Worm (Caenorhabditis elegans) whole organism, midembryonic: Measurements from ENCODE around the gene arl-5.

Experiments
- T22C8.4 ChIP-seq: fragments of 200-800 bp; sonication (Bioruptor generic); IDR thresholded peaks from 2 replicates; pipeline ENCODE4 v1.3.6; 2022; ENCODE audit warnings: missing genetic modification characterization, missing compliant biosample characterization
- cog-1 ChIP-seq: sonication (generic microtip); optimal IDR thresholded peaks from 2 replicates; lab custom pipeline; 2016; ENCODE audit warnings: missing genetic modification characterization, missing compliant biosample characterization
- flt-1 ChIP-seq: fragments of 200-800 bp; sonication (Bioruptor generic); IDR thresholded peaks from 2 replicates; pipeline ENCODE4 v1.3.6; 2022; ENCODE audit warnings: missing genetic modification characterization, missing compliant biosample characterization
- klf-2 ChIP-seq: fragments of 200-800 bp; sonication (Bioruptor generic); conservative IDR thresholded peaks from 2 replicates; pipeline ENCODE4 v1.3.6; 2022; ENCODE audit warnings: missing genetic modification reagents, missing genetic modification characterization, missing compliant biosample characterization
- med-1 ChIP-seq: sonication (generic microtip); optimal IDR thresholded peaks from 2 replicates; lab custom pipeline; 2017; ENCODE audit warnings: missing genetic modification characterization, mild to moderate bottlenecking, missing compliant biosample characterization, antibody characterized with exemption, missing genetic modification reagents; ENCODE audit not compliant: insufficient read depth
- ref-1 ChIP-seq: fragments of 200-800 bp; sonication (Bioruptor generic); conservative IDR thresholded peaks from 2 replicates; pipeline ENCODE4 v1.3.6; 2022; ENCODE audit warnings: missing genetic modification reagents, missing genetic modification characterization, missing compliant biosample characterization
- tab-1 ChIP-seq: fragments of 200-800 bp; sonication (Bioruptor generic); IDR thresholded peaks from 2 replicates; pipeline ENCODE4 v1.3.6; 2022; ENCODE audit warnings: missing genetic modification characterization, missing compliant biosample characterization
- ztf-23 ChIP-seq: fragments of 200-800 bp; sonication (Bioruptor generic); IDR thresholded peaks from 2 replicates; pipeline ENCODE4 v1.3.6; 2022; ENCODE audit warnings: missing genetic modification reagents, missing genetic modification characterization, missing compliant biosample characterization
- ztf-29 ChIP-seq: fragments of 200-800 bp; sonication (Bioruptor generic); IDR thresholded peaks from 2 replicates; pipeline ENCODE4 v1.3.6; 2022; ENCODE audit warnings: missing genetic modification reagents, missing genetic modification characterization, missing compliant biosample characterization

Gene arl-5

DNA sequence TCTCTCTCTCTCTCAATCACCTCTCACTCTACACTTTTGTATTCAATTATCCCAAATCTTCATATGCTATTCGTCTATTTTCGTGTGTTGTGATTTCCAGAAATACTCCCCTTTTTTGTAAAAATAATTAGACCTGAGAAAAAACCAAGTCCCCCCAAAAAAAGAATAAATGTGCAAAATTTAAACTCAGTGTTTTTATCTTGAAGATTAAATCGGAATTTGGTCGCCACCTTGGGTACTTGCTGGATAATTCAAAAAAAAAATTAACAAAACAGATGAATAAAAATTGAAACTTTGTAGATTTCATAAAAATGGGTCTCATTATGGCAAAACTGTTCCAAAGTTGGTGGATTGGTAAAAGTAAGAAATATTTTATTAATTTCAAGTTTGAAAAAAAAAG lies at the start of gene arl-5:
Gene arl-5, plus strand, starts transcription at position 301 of the 400 bp plus-strand sequence.
- TF ChIP-seq ztf-29 (GFP tag; lab: Robert Waterston, UW) (no peak), ztf-23 (no peak), ref-1 (no peak), med-1 (GFP tag; lab: Kevin White, UChicago) (no peak), klf-2 (no peak), T22C8.4 (GFP tag; lab: Robert Waterston, UW) (no peak), tab-1 (GFP tag; lab: Robert Waterston, UW) (no peak), cog-1 (tag; lab: Kevin White, UChicago) (no peak), flt-1 (no peak)

DNA sequence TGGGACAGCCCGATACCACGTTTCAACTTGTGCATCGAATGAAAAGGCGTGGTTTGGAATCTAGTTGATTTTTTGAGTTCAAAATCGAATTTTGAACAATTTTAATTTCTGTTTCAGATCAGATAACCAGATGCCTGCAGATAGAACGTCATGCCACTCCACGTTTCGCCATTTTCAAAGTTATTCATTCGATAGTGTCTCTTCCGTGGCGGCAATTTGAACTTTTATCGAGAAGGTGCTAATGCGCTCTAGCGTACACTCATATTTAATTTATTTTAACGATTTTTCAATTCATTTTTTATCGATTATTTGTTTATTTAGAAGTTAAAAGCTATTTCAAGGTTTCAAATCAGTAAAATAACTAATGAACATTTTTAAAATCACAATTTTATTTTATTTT lies 47.1 kb upstream of the arl-5 start:
- TF ChIP-seq ref-1 = no peak
- TF ChIP-seq tab-1 (GFP tag; lab: Robert Waterston, UW) = no peak
- no peak for TF ChIP-seq ztf-29 (GFP tag; lab: Robert Waterston, UW)
- no peak for TF ChIP-seq flt-1
- TF ChIP-seq ztf-23 = no peak
- no peak for TF ChIP-seq med-1 (GFP tag; lab: Kevin White, UChicago)
- TF ChIP-seq cog-1 (tag; lab: Kevin White, UChicago) = no peak
- no peak for TF ChIP-seq klf-2
- TF ChIP-seq T22C8.4 (GFP tag; lab: Robert Waterston, UW) = no peak

DNA sequence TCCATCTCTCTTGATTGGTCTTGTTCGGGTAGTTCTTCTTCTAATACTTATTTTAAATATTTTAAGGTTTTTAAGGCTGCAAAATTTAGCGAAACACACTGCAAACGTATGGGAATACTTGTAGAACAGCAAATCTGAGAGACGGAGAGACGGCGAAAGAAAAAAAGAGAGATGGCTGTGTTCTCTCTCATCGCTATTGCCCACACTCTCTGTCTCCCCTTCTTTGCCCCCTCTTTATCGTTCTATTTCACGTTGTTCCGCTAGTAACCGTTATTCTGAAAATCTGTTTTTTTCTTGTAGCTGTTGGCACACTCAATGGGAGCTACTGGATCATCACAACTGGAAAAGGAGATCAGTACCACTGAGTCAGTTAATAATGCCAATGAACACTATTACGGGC lies 46.7 kb upstream of the arl-5 start, which contains the start of gene usp-46:
Gene usp-46, plus strand, starts transcription at position 301 of the 400 bp plus-strand sequence.
- TF ChIP-seq cog-1 (tag; lab: Kevin White, UChicago) (no peak), flt-1 (0 out of 2 replicates have a peak, but pooled peaks have one; percentile 39)

DNA sequence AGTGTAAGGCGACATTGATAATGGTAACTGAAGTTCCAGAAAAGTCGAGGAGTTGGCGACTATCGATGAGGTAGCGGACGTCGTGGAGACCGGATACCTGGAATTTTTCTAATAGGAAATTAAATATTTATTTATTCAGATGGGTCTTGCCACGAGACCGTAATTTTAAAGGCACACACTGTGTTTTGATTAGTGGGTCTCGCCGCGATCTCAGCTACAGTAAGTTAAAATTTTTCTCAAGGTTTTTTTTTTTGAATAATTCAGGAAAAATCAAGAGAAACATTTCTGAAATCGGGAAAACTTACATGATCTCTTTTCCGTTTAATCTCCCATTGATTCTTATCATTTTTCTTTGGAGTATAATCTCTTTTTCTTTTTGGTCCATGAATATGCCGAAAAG lies 44.0 kb upstream of the arl-5 start:
- no peak for TF ChIP-seq ref-1
- TF ChIP-seq ztf-23 = no peak

DNA sequence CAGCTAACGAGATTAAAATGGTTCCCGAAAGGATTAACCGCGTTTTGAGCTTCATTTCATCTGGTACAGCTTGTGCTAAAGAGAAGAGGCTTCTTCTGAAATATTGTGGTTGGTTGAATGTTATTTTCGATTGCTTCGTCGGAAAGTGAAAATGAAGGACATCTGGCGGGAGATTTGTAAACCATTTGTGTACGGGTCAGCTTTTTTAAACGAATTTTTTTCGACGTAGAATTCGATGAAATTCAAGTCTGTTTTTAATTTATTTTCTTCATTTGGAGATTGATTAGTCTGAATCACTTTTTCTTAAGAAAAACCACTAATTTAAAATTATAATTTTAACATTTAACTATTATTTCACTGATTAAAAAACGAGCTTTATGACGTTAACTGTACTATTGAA lies 42.8 kb upstream of the arl-5 start, which contains the start of gene sqv-3:
Gene sqv-3, minus strand, starts transcription at position 101 of the 400 bp plus-strand sequence.
- no peak for TF ChIP-seq T22C8.4 (GFP tag; lab: Robert Waterston, UW)
- no peak for TF ChIP-seq ztf-29 (GFP tag; lab: Robert Waterston, UW)
- TF ChIP-seq klf-2 = no peak
- no peak for TF ChIP-seq cog-1 (tag; lab: Kevin White, UChicago)
- no peak for TF ChIP-seq ref-1
- no peak for TF ChIP-seq med-1 (GFP tag; lab: Kevin White, UChicago)
- no peak for TF ChIP-seq tab-1 (GFP tag; lab: Robert Waterston, UW)
- no peak for TF ChIP-seq flt-1
- TF ChIP-seq ztf-23 = no peak

DNA sequence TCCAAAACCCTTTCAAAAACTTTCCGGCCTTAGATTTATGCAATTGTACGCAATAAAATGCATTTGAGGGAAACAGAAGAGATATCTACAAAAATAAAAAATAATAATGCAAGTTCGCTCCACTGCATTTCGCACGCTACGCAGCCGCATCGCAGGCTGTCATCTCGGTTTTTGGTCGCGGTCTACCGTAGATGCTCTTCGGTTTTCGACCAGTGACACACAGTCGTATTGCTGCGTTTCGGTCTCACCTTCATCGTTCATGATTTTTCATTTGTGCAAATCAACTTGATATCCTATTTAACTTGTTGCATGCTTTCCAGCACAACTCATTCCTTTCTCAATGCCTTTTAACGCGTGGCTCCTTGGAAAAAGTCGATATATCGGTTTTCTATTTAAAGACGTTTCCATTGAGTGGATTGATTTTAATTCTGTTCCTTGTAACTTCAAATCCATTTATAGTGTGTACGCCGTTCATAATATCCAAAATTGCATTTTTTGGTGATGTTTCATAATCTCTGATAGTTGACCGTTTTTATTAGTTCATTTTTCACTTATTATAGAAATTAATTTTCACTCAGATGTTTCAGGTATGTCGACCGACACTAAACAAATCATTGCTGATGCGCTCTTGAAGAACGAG lies 42.3 kb upstream of the arl-5 start, which contains the start of gene vha-1:
Gene vha-1, plus strand, starts transcription at position 590 of the 640 bp plus-strand sequence.
- TF ChIP-seq T22C8.4 (GFP tag; lab: Robert Waterston, UW) (no peak), ref-1 (no peak), ztf-29 (GFP tag; lab: Robert Waterston, UW) (no peak), cog-1 (tag; lab: Kevin White, UChicago) (peak; percentile 53), tab-1 (GFP tag; lab: Robert Waterston, UW) (no peak), flt-1 (no peak; the same call in 1 of the 2 replicates), klf-2 (no peak), med-1 (GFP tag; lab: Kevin White, UChicago) (no peak), ztf-23 (0 out of 2 replicates have a peak, but pooled peaks have one; percentile 53)

DNA sequence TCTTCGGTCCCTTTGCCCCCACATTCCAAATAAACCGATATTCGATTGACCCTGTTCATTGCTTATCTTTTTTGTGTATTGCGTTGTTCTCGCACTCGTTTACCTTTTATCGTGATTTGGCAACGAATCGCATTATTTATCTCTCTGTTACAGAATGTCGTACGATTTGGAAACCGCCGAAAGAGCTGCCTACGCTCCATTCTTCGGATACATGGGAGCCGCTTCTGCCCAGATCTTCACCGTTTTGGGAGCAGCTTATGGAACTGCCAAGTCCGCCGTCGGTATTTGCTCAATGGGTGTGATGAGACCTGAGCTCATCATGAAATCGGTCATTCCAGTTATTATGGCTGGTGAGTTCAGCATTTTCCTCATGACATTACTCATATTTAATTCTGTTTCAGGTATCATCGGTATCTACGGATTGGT lies 41.0 kb upstream of the arl-5 start, which contains the start of gene vha-2:
Gene vha-2, plus strand, starts transcription at position 154 of the 426 bp plus-strand sequence.
- TF ChIP-seq med-1 (GFP tag; lab: Kevin White, UChicago) = no peak
- TF ChIP-seq klf-2 = no peak
- TF ChIP-seq ref-1 = no peak
- TF ChIP-seq flt-1 = no peak
- TF ChIP-seq ztf-29 (GFP tag; lab: Robert Waterston, UW) = no peak
- TF ChIP-seq T22C8.4 (GFP tag; lab: Robert Waterston, UW) = no peak
- no peak for TF ChIP-seq tab-1 (GFP tag; lab: Robert Waterston, UW)
- no peak for TF ChIP-seq ztf-23
- no peak for TF ChIP-seq cog-1 (tag; lab: Kevin White, UChicago)

DNA sequence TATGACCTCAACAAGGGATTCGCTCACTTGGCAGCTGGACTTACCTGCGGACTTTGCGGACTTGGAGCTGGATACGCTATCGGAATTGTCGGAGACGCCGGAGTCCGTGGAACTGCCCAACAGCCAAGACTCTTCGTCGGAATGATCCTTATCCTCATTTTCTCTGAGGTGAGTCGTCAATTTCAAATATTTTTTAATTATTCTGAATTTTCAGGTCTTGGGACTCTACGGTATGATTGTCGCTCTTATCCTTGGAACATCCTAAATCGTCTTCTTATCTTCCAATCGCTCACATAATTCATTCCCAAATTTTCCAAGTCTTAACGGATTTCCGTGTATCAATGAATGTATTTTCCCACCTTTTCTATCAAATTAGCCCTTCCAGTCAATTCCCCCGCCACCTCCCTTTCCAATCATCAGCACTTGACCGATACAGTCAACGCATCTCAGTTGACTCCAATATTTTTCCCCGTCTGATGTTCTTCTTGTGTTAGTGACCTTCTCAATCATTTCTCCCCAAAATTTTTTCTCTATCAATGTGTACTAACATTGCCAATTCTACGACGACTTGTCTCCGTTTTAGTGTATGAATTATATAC lies 40.5 kb upstream of the arl-5 start, which contains the start of gene R10E11.6:
Gene R10E11.6, plus strand, starts transcription at position 524 of the 599 bp plus-strand sequence.
- TF ChIP-seq ref-1 = no peak
- TF ChIP-seq cog-1 (tag; lab: Kevin White, UChicago) = no peak
- TF ChIP-seq ztf-23 = no peak
- no peak for TF ChIP-seq T22C8.4 (GFP tag; lab: Robert Waterston, UW)

DNA sequence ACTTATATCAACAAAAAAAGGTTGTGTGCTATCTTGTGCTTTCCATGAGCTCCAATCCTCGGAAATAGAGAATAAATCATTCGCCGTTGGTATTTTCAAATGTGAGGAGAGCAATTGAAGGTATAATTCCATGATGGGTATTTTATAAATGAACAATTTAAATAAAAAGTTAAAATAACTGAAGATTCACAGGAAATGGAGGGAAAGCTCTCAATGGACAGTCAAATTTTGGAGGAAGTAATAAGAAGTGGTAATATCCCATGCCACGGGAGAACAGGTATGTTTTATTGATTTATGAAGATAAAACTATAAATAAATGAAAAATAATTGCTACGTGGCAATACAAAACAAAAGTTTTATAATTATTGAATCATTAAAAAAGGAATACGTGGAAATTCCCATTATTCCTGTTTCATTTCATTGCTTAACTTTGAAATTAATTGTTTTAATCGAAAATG lies 39.9 kb upstream of the arl-5 start:
- TF ChIP-seq tab-1 (GFP tag; lab: Robert Waterston, UW) (no peak), cog-1 (tag; lab: Kevin White, UChicago) (no peak), ref-1 (no peak), flt-1 (no peak), ztf-29 (GFP tag; lab: Robert Waterston, UW) (no peak), klf-2 (no peak), T22C8.4 (GFP tag; lab: Robert Waterston, UW) (no peak), ztf-23 (no peak), med-1 (GFP tag; lab: Kevin White, UChicago) (no peak)

DNA sequence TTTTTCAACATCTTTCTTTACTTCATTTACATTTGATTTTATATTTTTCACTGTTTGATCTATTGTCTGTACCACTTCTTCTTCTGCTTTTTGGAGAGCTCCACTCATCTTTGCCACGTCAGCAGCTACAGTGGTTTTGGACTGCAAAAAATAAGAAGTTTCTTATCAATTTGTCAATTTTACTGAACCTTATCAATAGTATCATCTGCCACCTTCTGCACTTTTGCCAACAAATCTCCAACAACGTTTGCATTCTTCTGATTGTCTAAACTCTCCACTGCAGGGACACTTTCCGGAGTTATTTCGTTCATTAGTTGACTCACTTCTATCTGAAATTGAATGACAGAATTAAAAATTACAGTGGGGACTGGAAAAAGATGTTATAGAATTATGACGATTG lies 36.3 kb upstream of the arl-5 start:
- TF ChIP-seq klf-2 (no peak), tab-1 (GFP tag; lab: Robert Waterston, UW) (no peak), ztf-23 (no peak), T22C8.4 (GFP tag; lab: Robert Waterston, UW) (no peak), flt-1 (no peak), cog-1 (tag; lab: Kevin White, UChicago) (no peak), ztf-29 (GFP tag; lab: Robert Waterston, UW) (no peak), med-1 (GFP tag; lab: Kevin White, UChicago) (no peak), ref-1 (no peak)
